Fruit fly (Drosophila melanogaster) whole organism, embryonic: ENCODE measurements around the gene CG4210.
A peak's percentile ranks its signal among the peaks of the same experiment; 100 is the strongest.

ENCODE experiments used
- Ada2b ChIP-seq: fragments of 200-800 bp; sonication (Bioruptor generic); IDR thresholded peaks from 2 replicates; pipeline ENCODE4 v1.3.6; 2022; ENCODE audit warnings: missing biosample characterization, missing genetic modification characterization
- Asciz ChIP-seq: fragments of 200-800 bp; sonication (Bioruptor generic); optimal IDR thresholded peaks from 2 replicates; lab custom pipeline; 2017; ENCODE audit warnings: missing biosample characterization, mild to moderate bottlenecking, missing genetic modification characterization, missing genetic modification reagents
- B-H2 ChIP-seq: fragments of 200-800 bp; sonication (Bioruptor generic); optimal IDR thresholded peaks from 2 replicates; lab custom pipeline; 2018; ENCODE audit warnings: missing biosample characterization, mild to moderate bottlenecking, missing genetic modification characterization
- CG10462 ChIP-seq: fragments of 200-800 bp; sonication (Bioruptor generic); optimal IDR thresholded peaks from 2 replicates; lab custom pipeline; 2016; ENCODE audit warnings: missing biosample characterization, missing genetic modification characterization
- CG12659 ChIP-seq: fragments of 200-800 bp; sonication (Bioruptor generic); optimal IDR thresholded peaks from 3 replicates; lab custom pipeline; 2017; ENCODE audit warnings: mild to moderate bottlenecking, missing biosample characterization, missing genetic modification reagents, missing genetic modification characterization
- CG13775 ChIP-seq: fragments of 200-800 bp; sonication (Bioruptor generic); optimal IDR thresholded peaks from 3 replicates; lab custom pipeline; 2017; ENCODE audit warnings: missing biosample characterization, mild to moderate bottlenecking, missing genetic modification characterization
- CG14014 ChIP-seq: fragments of 200-800 bp; sonication (Bioruptor generic); IDR thresholded peaks from 2 replicates; pipeline ENCODE4 v1.3.6; 2022; ENCODE audit warnings: missing biosample characterization, missing genetic modification characterization
- CG1529 ChIP-seq: fragments of 200-800 bp; sonication (Bioruptor generic); optimal IDR thresholded peaks from 3 replicates; lab custom pipeline; 2018; ENCODE audit warnings: missing biosample characterization, missing genetic modification characterization
- CG16813 ChIP-seq: fragments of 200-800 bp; sonication (Bioruptor generic); IDR thresholded peaks from 3 replicates; pipeline ENCODE4 v1.3.6; 2022; ENCODE audit warnings: missing biosample characterization, missing genetic modification characterization; ENCODE audit not compliant: partially characterized antibody
- CG1832 ChIP-seq: fragments of 200-800 bp; sonication (Bioruptor generic); optimal IDR thresholded peaks from 2 replicates; lab custom pipeline; 2017; ENCODE audit warnings: missing biosample characterization, mild to moderate bottlenecking, missing genetic modification characterization, inconsistent platforms
- CG2678 ChIP-seq: fragments of 200-800 bp; sonication (Bioruptor generic); optimal IDR thresholded peaks from 3 replicates; lab custom pipeline; 2019; ENCODE audit warnings: missing biosample characterization, mild to moderate bottlenecking, missing genetic modification characterization, moderate library complexity
- CG33213 ChIP-seq: fragments of 200-800 bp; sonication (Bioruptor generic); optimal IDR thresholded peaks from 3 replicates; lab custom pipeline; 2016; ENCODE audit warnings: missing biosample characterization, missing genetic modification characterization
- CG4820 ChIP-seq: fragments of 200-800 bp; sonication (Bioruptor generic); optimal IDR thresholded peaks from 3 replicates; lab custom pipeline; 2016; ENCODE audit warnings: missing biosample characterization, missing genetic modification characterization
- CG5180 ChIP-seq: fragments of 200-800 bp; sonication (Bioruptor generic); optimal IDR thresholded peaks from 3 replicates; lab custom pipeline; 2017; ENCODE audit warnings: missing biosample characterization, missing genetic modification characterization, mild to moderate bottlenecking, moderate library complexity, missing genetic modification reagents
- CG6765 ChIP-seq: fragments of 200-800 bp; sonication (Bioruptor generic); optimal IDR thresholded peaks from 3 replicates; lab custom pipeline; 2017; ENCODE audit warnings: missing biosample characterization, mild to moderate bottlenecking, missing genetic modification characterization
- CG6854 ChIP-seq: fragments of 200-800 bp; sonication (Bioruptor generic); optimal IDR thresholded peaks from 3 replicates; lab custom pipeline; 2017; ENCODE audit warnings: missing biosample characterization, mild to moderate bottlenecking, missing genetic modification characterization
- CG7987 ChIP-seq: fragments of 200-800 bp; sonication (Bioruptor generic); optimal IDR thresholded peaks from 2 replicates; lab custom pipeline; 2018; ENCODE audit warnings: missing biosample characterization, mild to moderate bottlenecking, missing genetic modification characterization, moderate library complexity
- CG8765 ChIP-seq: fragments of 200-800 bp; sonication (Bioruptor generic); IDR thresholded peaks from 2 replicates; pipeline ENCODE4 v1.3.6; 2022; ENCODE audit warnings: missing biosample characterization, missing genetic modification characterization
- CG9215 ChIP-seq: fragments of 200-800 bp; sonication (Bioruptor generic); IDR thresholded peaks from 2 replicates; pipeline ENCODE4 v1.3.6; 2022; ENCODE audit warnings: missing biosample characterization, missing genetic modification characterization
- D19A ChIP-seq: fragments of 200-800 bp; optimal IDR thresholded peaks from 3 replicates; lab custom pipeline; 2019; ENCODE audit warnings: missing biosample characterization, mild to moderate bottlenecking, missing genetic modification characterization, moderate library complexity
- Doc2 ChIP-seq: fragments of 200-800 bp; sonication (Bioruptor generic); IDR thresholded peaks from 2 replicates; pipeline ENCODE4 v1.3.6; 2022; ENCODE audit warnings: missing biosample characterization, missing genetic modification characterization
- H2.0 ChIP-seq: fragments of 200-800 bp; sonication (Bioruptor generic); IDR thresholded peaks from 2 replicates; pipeline ENCODE4 v1.3.6; 2022; ENCODE audit warnings: missing biosample characterization, missing genetic modification characterization
- HLH54F ChIP-seq: fragments of 200-800 bp; sonication (Bioruptor generic); optimal IDR thresholded peaks from 3 replicates; lab custom pipeline; 2016; ENCODE audit warnings: missing biosample characterization, missing genetic modification characterization
- HmgD ChIP-seq: fragments of 200-800 bp; sonication (Bioruptor generic); optimal IDR thresholded peaks from 3 replicates; lab custom pipeline; 2016; ENCODE audit warnings: missing biosample characterization, missing genetic modification characterization
- Hr78 ChIP-seq, 2 experiments: fragments of 200-800 bp in 1 of 2; fragments of >200 bp in 1 of 2; sonication (Bioruptor generic) in 1 of 2; optimal IDR thresholded peaks; 2 replicates each; lab custom pipeline; 2017 to 2019; ENCODE audit warnings: missing biosample characterization in 2 of 2, missing genetic modification characterization in 2 of 2, mild to moderate bottlenecking in 1 of 2, moderate library complexity in 1 of 2
- Jarid2 ChIP-seq: fragments of 200-800 bp; sonication (Bioruptor generic); optimal IDR thresholded peaks from 3 replicates; lab custom pipeline; 2017; ENCODE audit warnings: mild to moderate bottlenecking, missing biosample characterization, missing genetic modification reagents, missing genetic modification characterization
- Kr ChIP-seq: fragments of 200-800 bp; sonication (Bioruptor generic); optimal IDR thresholded peaks from 2 replicates; lab custom pipeline; 2017; ENCODE audit warnings: missing biosample characterization, mild to moderate bottlenecking, missing genetic modification characterization
- Max ChIP-seq: fragments of 200-800 bp; sonication (Bioruptor generic); optimal IDR thresholded peaks from 2 replicates; lab custom pipeline; 2016; ENCODE audit warnings: missing biosample characterization, mild to moderate bottlenecking, missing genetic modification characterization
- Pdp1 ChIP-seq, 2 experiments: fragments of 200-800 bp; sonication (Bioruptor generic); optimal IDR thresholded peaks; 3 replicates each; lab custom pipeline; 2016; ENCODE audit warnings: missing biosample characterization in 2 of 2, missing genetic modification characterization in 2 of 2, mild to moderate bottlenecking in 1 of 2, moderate library complexity in 1 of 2
- Rfx ChIP-seq: fragments of 200-800 bp; sonication (Bioruptor generic); IDR thresholded peaks from 2 replicates; pipeline ENCODE4 v1.3.6; 2022; ENCODE audit warnings: missing biosample characterization, missing genetic modification characterization
- dmrt99B ChIP-seq: fragments of 200-800 bp; sonication (Bioruptor generic); optimal IDR thresholded peaks from 2 replicates; lab custom pipeline; 2018; ENCODE audit warnings: missing biosample characterization, mild to moderate bottlenecking, missing genetic modification characterization, moderate library complexity
- ftz-f1 ChIP-seq: fragments of 200-800 bp; sonication (Bioruptor generic); optimal IDR thresholded peaks from 2 replicates; lab custom pipeline; 2016; ENCODE audit warnings: missing biosample characterization, missing genetic modification characterization
- grn ChIP-seq: fragments of 200-800 bp; sonication (Bioruptor generic); optimal IDR thresholded peaks from 3 replicates; lab custom pipeline; 2017; ENCODE audit warnings: missing biosample characterization, missing genetic modification characterization
- her ChIP-seq: fragments of 200-800 bp; sonication (Bioruptor generic); optimal IDR thresholded peaks from 2 replicates; lab custom pipeline; 2016; ENCODE audit warnings: missing biosample characterization, missing genetic modification characterization
- lmd ChIP-seq: fragments of 200-800 bp; sonication (Bioruptor generic); IDR thresholded peaks from 2 replicates; pipeline ENCODE4 v1.3.6; 2022; ENCODE audit warnings: missing biosample characterization, missing genetic modification characterization
- maf-S ChIP-seq: fragments of 200-800 bp; sonication (Bioruptor generic); optimal IDR thresholded peaks from 2 replicates; lab custom pipeline; 2016; ENCODE audit warnings: missing biosample characterization, missing genetic modification characterization
- nmo ChIP-seq: fragments of 200-800 bp; sonication (Bioruptor generic); optimal IDR thresholded peaks from 2 replicates; lab custom pipeline; 2018; ENCODE audit warnings: missing biosample characterization, mild to moderate bottlenecking, missing genetic modification characterization, moderate library complexity
- pan ChIP-seq, 4 experiments: fragments of >200 bp in 3 of 4; fragments of 200-800 bp in 1 of 4; sonication (Bioruptor generic) in 1 of 4; optimal IDR thresholded peaks in 3 of 4; IDR thresholded peaks in 1 of 4; 2 replicates each; pipeline versions ENCODE4 v1.3.6 to Lab custom; 2017 to 2022; ENCODE audit warnings: missing biosample characterization in 2 of 4, missing genetic modification characterization in 2 of 4, mixed read lengths in 1 of 4
- phol ChIP-seq: fragments of 200-800 bp; sonication (Bioruptor generic); optimal IDR thresholded peaks from 3 replicates; lab custom pipeline; 2018; ENCODE audit warnings: missing biosample characterization, mild to moderate bottlenecking, missing genetic modification characterization, moderate library complexity
- rib ChIP-seq: fragments of 200-800 bp; sonication (Bioruptor generic); IDR thresholded peaks from 2 replicates; pipeline ENCODE4 v1.3.6; 2022; ENCODE audit warnings: missing biosample characterization, missing genetic modification characterization
- ro ChIP-seq: fragments of 200-800 bp; sonication (Bioruptor generic); IDR thresholded peaks from 2 replicates; pipeline ENCODE4 v1.3.6; 2022; ENCODE audit warnings: missing biosample characterization, missing genetic modification characterization
- sc ChIP-seq, 3 experiments: fragments of >200 bp in 2 of 3; fragments of 200-800 bp in 1 of 3; sonication (Bioruptor generic) in 1 of 3; optimal IDR thresholded peaks; 2 replicates in 2 of 3; 3 replicates in 1 of 3; lab custom pipeline; 2017; ENCODE audit warnings: mild to moderate bottlenecking in 1 of 3, missing biosample characterization in 1 of 3, missing genetic modification characterization in 1 of 3, missing genetic modification reagents in 1 of 3
- sd ChIP-seq: fragments of 200-800 bp; sonication (Bioruptor generic); optimal IDR thresholded peaks from 3 replicates; lab custom pipeline; 2018; ENCODE audit warnings: missing biosample characterization, mild to moderate bottlenecking, missing genetic modification characterization, moderate library complexity
- sima ChIP-seq: fragments of 200-800 bp; sonication (Bioruptor generic); optimal IDR thresholded peaks from 2 replicates; lab custom pipeline; 2016; ENCODE audit warnings: missing biosample characterization, missing genetic modification characterization
- sqz ChIP-seq: fragments of 200-800 bp; sonication (Bioruptor generic); optimal IDR thresholded peaks from 3 replicates; lab custom pipeline; 2018; ENCODE audit warnings: missing biosample characterization, mild to moderate bottlenecking, missing genetic modification characterization
- ssp ChIP-seq: fragments of 200-800 bp; sonication (Bioruptor generic); IDR thresholded peaks from 2 replicates; pipeline ENCODE4 v1.3.6; 2022; ENCODE audit warnings: missing biosample characterization, missing genetic modification characterization
- tna ChIP-seq: fragments of 200-800 bp; sonication (Bioruptor generic); IDR thresholded peaks from 2 replicates; pipeline ENCODE4 v1.3.6; 2022; ENCODE audit warnings: missing biosample characterization, missing genetic modification characterization; ENCODE audit not compliant: partially characterized antibody
- z ChIP-seq: fragments of 200-800 bp; sonication (Bioruptor generic); IDR thresholded peaks from 3 replicates; pipeline ENCODE4 v1.3.6; 2022; ENCODE audit warnings: missing biosample characterization, missing genetic modification characterization

Gene CG4210

DNA sequence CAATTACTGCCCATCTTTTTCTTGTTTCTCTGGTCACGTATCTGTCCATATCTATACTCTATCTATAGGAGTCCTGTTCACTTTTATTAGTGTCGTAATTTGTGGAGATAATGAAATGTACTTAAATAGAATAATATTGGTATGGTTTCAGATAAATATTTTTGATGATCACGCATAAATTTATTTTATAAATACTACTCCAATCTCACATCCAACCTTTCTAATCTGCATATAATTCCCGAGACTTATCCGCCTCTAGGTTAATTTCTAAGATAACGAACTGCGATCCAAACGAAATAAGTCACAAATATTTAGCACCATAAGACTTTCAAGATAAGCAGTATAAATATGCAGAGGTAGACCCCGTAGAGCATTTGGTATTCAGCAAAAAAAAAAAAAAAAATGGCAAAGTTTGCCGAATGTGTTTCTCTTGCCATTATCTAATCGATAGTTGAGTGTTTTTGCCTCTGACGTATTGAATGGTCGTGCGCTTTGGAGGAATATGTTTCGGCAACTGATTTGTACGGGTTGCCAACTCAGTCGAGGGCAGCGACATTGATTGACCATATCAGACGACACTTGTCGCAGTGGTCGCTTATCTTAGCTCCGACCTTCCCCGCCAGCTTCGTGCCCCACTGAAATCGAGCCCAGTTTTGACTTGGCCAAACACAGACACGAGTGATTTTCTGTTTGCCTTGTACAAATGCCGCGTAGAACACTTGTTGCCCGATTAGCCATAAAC is 15.6 kb upstream of the CG4210 start (continued):
- TF ChIP-seq tna (GFP tag; lab: Robert Waterston, UW) (no peak), Rfx (GFP tag; lab: Robert Waterston, UW) (no peak), CG2678 (tag; lab: Kevin White, UChicago) (no peak), CG12659 (no peak), CG7987 (GFP tag; lab: Kevin White, UChicago) (peak; percentile 7), Pdp1 (GFP tag; optimal IDR thresholded peaks at IDR 0.05; lab: Kevin White, UChicago) (peak in 1 of 2 experiments; percentile 42), Doc2 (GFP tag; lab: Robert Waterston, UW) (no peak), Asciz (GFP tag; lab: Kevin White, UChicago) (no peak), CG5180 (no peak), CG9215 (GFP tag; lab: Robert Waterston, UW) (no peak), nmo (no peak), H2.0 (GFP tag; lab: Robert Waterston, UW) (no peak), Kr (GFP tag; lab: Kevin White, UChicago) (no peak), CG1832 (no peak), CG13775 (GFP tag; lab: Kevin White, UChicago) (no peak), grn (GFP tag; lab: Kevin White, UChicago) (peak; percentile 37), Ada2b (GFP tag; lab: Robert Waterston, UW) (no peak), maf-S (GFP tag; lab: Kevin White, UChicago) (no peak), sima (no peak), CG1529 (GFP tag; lab: Kevin White, UChicago) (no peak), Jarid2 (GFP tag; lab: Kevin White, UChicago) (no peak), CG16813 (GFP tag; lab: Robert Waterston, UW) (no peak), CG4820 (no peak), CG14014 (no peak), sc (optimal IDR thresholded peaks at IDR 0.05; lab: Kevin White, UChicago) (no peak), sc (GFP tag; optimal IDR thresholded peaks at IDR 0.05; lab: Kevin White, UChicago) (no peak), CG8765 (GFP tag; lab: Robert Waterston, UW) (no peak), CG33213 (GFP tag; lab: Kevin White, UChicago) (no peak), lmd (GFP tag; lab: Robert Waterston, UW) (no peak), D19A (tag; lab: Kevin White, UChicago) (peak; percentile 74), CG6854 (no peak), B-H2 (no peak), Max (GFP tag; lab: Kevin White, UChicago) (no peak), sd (tag; lab: Kevin White, UChicago) (peak; percentile 36), HLH54F (GFP tag; lab: Kevin White, UChicago) (no peak), z (GFP tag; lab: Robert Waterston, UW) (peak; percentile 56; the same call in 1 of the 3 replicates), ssp (GFP tag; lab: Robert Waterston, UW) (no peak), pan (optimal IDR thresholded peaks at IDR 0.05; lab: Kevin White, UChicago) (no peak), pan (GFP tag; optimal IDR thresholded peaks at IDR 0.05 in 1 of 2, IDR thresholded peaks at IDR 0.05 in 1 of 2) (no peak), rib (GFP tag; lab: Robert Waterston, UW) (peak; percentile 47; the same call in 1 of the 2 replicates), Hr78 (GFP tag; optimal IDR thresholded peaks at IDR 0.05; lab: Kevin White, UChicago) (peak in 1 of 2 experiments; percentile 17), phol (tag; lab: Kevin White, UChicago) (no peak), her (GFP tag; lab: Kevin White, UChicago) (no peak), ftz-f1 (GFP tag; lab: Kevin White, UChicago) (peak; percentile 62), sqz (GFP tag; lab: Kevin White, UChicago) (no peak), HmgD (GFP tag; lab: Kevin White, UChicago) (no peak), CG10462 (GFP tag; lab: Kevin White, UChicago) (no peak), ro (GFP tag; lab: Robert Waterston, UW) (no peak), dmrt99B (tag; lab: Kevin White, UChicago) (no peak), CG6765 (GFP tag; lab: Kevin White, UChicago) (peak; percentile 4)
